Fruit fly (Drosophila melanogaster) whole organism, embryonic: Measurements from ENCODE around the gene Hs6st.

Experiments used
- CG11456 ChIP-seq: fragments of 200-800 bp; sonication (Bioruptor generic); IDR thresholded peaks from 3 replicates; pipeline ENCODE4 v1.3.6; 2022; ENCODE audit warnings: missing biosample characterization, missing genetic modification characterization
- CG11504 ChIP-seq: fragments of 200-800 bp; sonication (Bioruptor generic); optimal IDR thresholded peaks from 3 replicates; lab custom pipeline; 2019; ENCODE audit warnings: missing biosample characterization, mild to moderate bottlenecking, missing genetic modification characterization, moderate library complexity
- CG12236 ChIP-seq: fragments of 200-800 bp; sonication (Bioruptor generic); optimal IDR thresholded peaks from 2 replicates; lab custom pipeline; 2016; ENCODE audit warnings: missing biosample characterization, missing genetic modification characterization
- CG13296 ChIP-seq: fragments of 200-800 bp; sonication (Bioruptor generic); optimal IDR thresholded peaks from 3 replicates; lab custom pipeline; 2018; ENCODE audit warnings: missing biosample characterization, mild to moderate bottlenecking, missing genetic modification characterization
- CG17829 ChIP-seq: fragments of 200-800 bp; optimal IDR thresholded peaks from 2 replicates; lab custom pipeline; 2019; ENCODE audit warnings: missing biosample characterization, mild to moderate bottlenecking, missing genetic modification characterization, moderate library complexity
- CG18764 ChIP-seq: fragments of 200-800 bp; sonication (Bioruptor generic); optimal IDR thresholded peaks from 3 replicates; lab custom pipeline; 2016; ENCODE audit warnings: missing biosample characterization, missing genetic modification characterization
- CG7963 ChIP-seq: fragments of 200-800 bp; sonication (Bioruptor generic); IDR thresholded peaks from 3 replicates; pipeline ENCODE4 v1.3.6; 2022; ENCODE audit warnings: missing biosample characterization, missing genetic modification characterization; ENCODE audit not compliant: partially characterized antibody
- CG8089 ChIP-seq: fragments of 200-800 bp; sonication (Bioruptor generic); optimal IDR thresholded peaks from 3 replicates; lab custom pipeline; 2016; ENCODE audit warnings: missing biosample characterization, missing genetic modification characterization
- CG8290 ChIP-seq, 3 experiments: fragments of 200-800 bp; sonication (Bioruptor generic); optimal IDR thresholded peaks; 2 replicates each; lab custom pipeline; 2016 to 2019; ENCODE audit warnings: missing biosample characterization in 3 of 3, missing genetic modification characterization in 3 of 3, mild to moderate bottlenecking in 2 of 3, moderate library complexity in 1 of 3
- CG8478 ChIP-seq: fragments of >200 bp; optimal IDR thresholded peaks from 2 replicates; lab custom pipeline; 2018
- CG8765 ChIP-seq: fragments of 200-800 bp; sonication (Bioruptor generic); IDR thresholded peaks from 2 replicates; pipeline ENCODE4 v1.3.6; 2022; ENCODE audit warnings: missing biosample characterization, missing genetic modification characterization
- CG8944 ChIP-seq: fragments of 200-800 bp; sonication (Bioruptor generic); optimal IDR thresholded peaks from 3 replicates; lab custom pipeline; 2016; ENCODE audit warnings: missing biosample characterization, missing genetic modification characterization
- D19A ChIP-seq: fragments of 200-800 bp; optimal IDR thresholded peaks from 3 replicates; lab custom pipeline; 2019; ENCODE audit warnings: missing biosample characterization, mild to moderate bottlenecking, missing genetic modification characterization, moderate library complexity
- Dll ChIP-seq: fragments of 200-800 bp; sonication (Bioruptor generic); IDR thresholded peaks from 4 replicates; pipeline ENCODE4 v1.3.6; 2022; ENCODE audit warnings: missing biosample characterization, missing genetic modification characterization; ENCODE audit not compliant: partially characterized antibody
- Elba2 ChIP-seq: fragments of 200-800 bp; sonication (Bioruptor generic); optimal IDR thresholded peaks from 3 replicates; lab custom pipeline; 2016; ENCODE audit warnings: missing biosample characterization, missing genetic modification characterization
- Ets65A ChIP-seq: fragments of 200-800 bp; sonication (Bioruptor generic); peaks from one replicate; lab custom pipeline; 2016; ENCODE audit warnings: missing biosample characterization, missing genetic modification characterization
- Hmx ChIP-seq: fragments of 200-800 bp; sonication (Bioruptor generic); optimal IDR thresholded peaks from 2 replicates; lab custom pipeline; 2016; ENCODE audit warnings: missing biosample characterization, missing genetic modification characterization
- Hr78 ChIP-seq, 2 experiments: fragments of 200-800 bp in 1 of 2; fragments of >200 bp in 1 of 2; sonication (Bioruptor generic) in 1 of 2; optimal IDR thresholded peaks; 2 replicates each; lab custom pipeline; 2017 to 2019; ENCODE audit warnings: missing biosample characterization in 2 of 2, missing genetic modification characterization in 2 of 2, mild to moderate bottlenecking in 1 of 2, moderate library complexity in 1 of 2
- Hsf ChIP-seq: fragments of 200-800 bp; sonication (Bioruptor generic); optimal IDR thresholded peaks from 3 replicates; lab custom pipeline; 2016; ENCODE audit warnings: missing biosample characterization, missing genetic modification characterization
- Lhr ChIP-seq: fragments of 200-800 bp; sonication (Bioruptor generic); optimal IDR thresholded peaks from 3 replicates; lab custom pipeline; 2017; ENCODE audit warnings: mild to moderate bottlenecking, missing biosample characterization, missing genetic modification reagents, missing genetic modification characterization
- Med ChIP-seq: fragments of 200-800 bp; sonication (Bioruptor generic); peaks from one replicate; lab custom pipeline; 2016; ENCODE audit warnings: missing biosample characterization, missing genetic modification characterization, mild to moderate bottlenecking, inconsistent platforms, moderate library complexity
- Neu2 ChIP-seq: fragments of 200-800 bp; sonication (Bioruptor generic); optimal IDR thresholded peaks from 3 replicates; lab custom pipeline; 2016; ENCODE audit warnings: missing biosample characterization, missing genetic modification characterization, borderline replicate concordance
- PHDP ChIP-seq: fragments of 200-800 bp; sonication (Bioruptor generic); optimal IDR thresholded peaks from 3 replicates; lab custom pipeline; 2018; ENCODE audit warnings: missing biosample characterization, mild to moderate bottlenecking, missing genetic modification characterization, moderate library complexity
- Trl ChIP-seq, 3 experiments: fragments of >200 bp in 2 of 3; fragments of 200-800 bp in 1 of 3; sonication (Bioruptor generic) in 1 of 3; optimal IDR thresholded peaks; 2 replicates in 1 of 3; 3 replicates in 2 of 3; lab custom pipeline; 2016 to 2017; ENCODE audit warnings: missing biosample characterization in 1 of 3, missing genetic modification characterization in 1 of 3
- ab ChIP-seq: fragments of 200-800 bp; sonication (Bioruptor generic); optimal IDR thresholded peaks from 2 replicates; lab custom pipeline; 2016; ENCODE audit warnings: missing biosample characterization, missing genetic modification characterization
- ac ChIP-seq: fragments of 200-800 bp; sonication (Bioruptor generic); optimal IDR thresholded peaks from 3 replicates; lab custom pipeline; 2017; ENCODE audit warnings: missing biosample characterization, mild to moderate bottlenecking, missing genetic modification characterization
- amos ChIP-seq: fragments of 200-800 bp; sonication (Bioruptor generic); IDR thresholded peaks from 2 replicates; pipeline ENCODE4 v1.3.6; 2022; ENCODE audit warnings: missing biosample characterization, missing genetic modification characterization; ENCODE audit not compliant: partially characterized antibody
- bsh ChIP-seq, 2 experiments: fragments of 200-800 bp; sonication (Bioruptor generic); optimal IDR thresholded peaks; 2 replicates each; lab custom pipeline; 2017 to 2018; ENCODE audit warnings: mild to moderate bottlenecking in 2 of 2, missing biosample characterization in 2 of 2, missing genetic modification characterization in 2 of 2, moderate library complexity in 1 of 2
- cad ChIP-seq: fragments of >200 bp; optimal IDR thresholded peaks from 2 replicates; lab custom pipeline; 2017; ENCODE audit warnings: missing biosample characterization, missing genetic modification characterization
- dmrt11E ChIP-seq: fragments of 200-800 bp; sonication (Bioruptor generic); optimal IDR thresholded peaks from 3 replicates; lab custom pipeline; 2018; ENCODE audit warnings: missing biosample characterization, mild to moderate bottlenecking, missing genetic modification characterization, moderate library complexity
- eyg ChIP-seq: fragments of 200-800 bp; sonication (Bioruptor generic); optimal IDR thresholded peaks from 3 replicates; lab custom pipeline; 2016; ENCODE audit warnings: missing biosample characterization, missing genetic modification characterization
- gcm2 ChIP-seq: fragments of 200-800 bp; sonication (Bioruptor generic); optimal IDR thresholded peaks from 2 replicates; lab custom pipeline; 2016; ENCODE audit warnings: missing biosample characterization, missing genetic modification characterization
- h ChIP-seq: fragments of >200 bp; optimal IDR thresholded peaks from 2 replicates; lab custom pipeline; 2017
- lov ChIP-seq, 2 experiments: fragments of 200-800 bp in 1 of 2; fragments of >200 bp in 1 of 2; sonication (Bioruptor generic) in 1 of 2; IDR thresholded peaks in 1 of 2; optimal IDR thresholded peaks in 1 of 2; 2 replicates in 1 of 2; 3 replicates in 1 of 2; pipeline versions ENCODE4 v1.3.6 to Lab custom; 2017 to 2022; ENCODE audit warnings: missing biosample characterization in 1 of 2, missing genetic modification characterization in 1 of 2
- mld ChIP-seq: fragments of 200-800 bp; sonication (Bioruptor generic); IDR thresholded peaks from 3 replicates; pipeline ENCODE4 v1.3.6; 2022; ENCODE audit warnings: missing biosample characterization, missing genetic modification characterization; ENCODE audit not compliant: partially characterized antibody
- nerfin-2 ChIP-seq: fragments of 200-800 bp; sonication (Bioruptor generic); IDR thresholded peaks from 2 replicates; pipeline ENCODE4 v1.3.6; 2022; ENCODE audit warnings: missing biosample characterization, missing genetic modification characterization; ENCODE audit not compliant: partially characterized antibody
- odd ChIP-seq: fragments of 200-800 bp; sonication (Bioruptor generic); optimal IDR thresholded peaks from 2 replicates; lab custom pipeline; 2017; ENCODE audit warnings: missing biosample characterization, mild to moderate bottlenecking, missing genetic modification characterization
- pan ChIP-seq, 4 experiments: fragments of >200 bp in 3 of 4; fragments of 200-800 bp in 1 of 4; sonication (Bioruptor generic) in 1 of 4; optimal IDR thresholded peaks in 3 of 4; IDR thresholded peaks in 1 of 4; 2 replicates each; pipeline versions ENCODE4 v1.3.6 to Lab custom; 2017 to 2022; ENCODE audit warnings: missing biosample characterization in 2 of 4, missing genetic modification characterization in 2 of 4, mixed read lengths in 1 of 4
- sens ChIP-seq: fragments of 200-800 bp; sonication (Bioruptor generic); peaks from one replicate; lab custom pipeline; 2016; ENCODE audit warnings: missing biosample characterization, missing genetic modification characterization
- sim ChIP-seq: fragments of 200-800 bp; sonication (Bioruptor generic); IDR thresholded peaks from 2 replicates; pipeline ENCODE4 v1.3.6; 2022; ENCODE audit warnings: missing biosample characterization, missing genetic modification characterization
- so ChIP-seq: fragments of 200-800 bp; sonication (Bioruptor generic); IDR thresholded peaks from 3 replicates; pipeline ENCODE4 v1.3.6; 2022; ENCODE audit warnings: missing biosample characterization, missing genetic modification characterization

The Hs6st gene

DNA sequence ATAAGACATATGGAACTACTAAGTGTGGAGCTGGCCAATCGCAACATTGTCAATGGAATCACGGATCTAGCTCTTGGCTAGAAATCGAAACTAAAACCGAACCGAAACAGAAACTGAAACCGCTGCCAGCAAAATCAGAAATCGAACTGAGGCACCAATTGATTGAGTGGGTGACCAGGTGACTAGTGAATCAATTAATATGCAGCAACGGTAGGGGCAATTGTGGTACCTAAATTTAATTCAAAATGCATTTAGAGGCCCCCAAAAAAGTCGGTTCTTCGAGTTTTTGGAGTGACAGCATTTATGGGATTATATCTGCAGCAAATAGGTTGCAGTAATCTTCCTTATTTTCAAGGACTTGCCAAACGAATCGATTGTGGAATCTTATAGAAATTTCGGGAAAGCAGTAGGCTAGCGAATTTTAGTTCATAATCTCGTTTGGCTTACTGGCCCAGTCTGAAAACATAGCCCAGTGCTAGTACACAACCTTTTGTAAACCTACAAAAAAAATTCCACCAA, 5.2 kb upstream of the Hs6st start, which contains the start of the genes CG17190 and CG4836:
CG17190 (minus strand) TSS at position 101 of the 519 bp plus-strand sequence.
CG4836 (plus strand) TSS at position 469 of the 519 bp plus-strand sequence.
- TF ChIP-seq CG8290 (GFP tag; optimal IDR thresholded peaks at IDR 0.05; lab: Kevin White, UChicago) (no peak), CG8290 (tag; optimal IDR thresholded peaks at IDR 0.05; lab: Kevin White, UChicago) (no peak), CG13296 (GFP tag; lab: Kevin White, UChicago) (no peak), CG18764 (GFP tag; lab: Kevin White, UChicago) (no peak), h (lab: Kevin White, UChicago) (no peak), Hr78 (GFP tag; optimal IDR thresholded peaks at IDR 0.05; lab: Kevin White, UChicago) (no peak), Dll (GFP tag; lab: Robert Waterston, UW) (no peak), odd (GFP tag; lab: Kevin White, UChicago) (no peak), CG8765 (GFP tag; lab: Robert Waterston, UW) (no peak), ac (no peak), pan (optimal IDR thresholded peaks at IDR 0.05; lab: Kevin White, UChicago) (no peak), pan (GFP tag; optimal IDR thresholded peaks at IDR 0.05 in 1 of 2, IDR thresholded peaks at IDR 0.05 in 1 of 2) (no peak), sim (GFP tag; lab: Robert Waterston, UW) (no peak), Hsf (GFP tag; lab: Kevin White, UChicago) (no peak), CG8089 (GFP tag; lab: Kevin White, UChicago) (no peak)
- TF ChIP-seq, all 482 proteins: peak for 0

DNA sequence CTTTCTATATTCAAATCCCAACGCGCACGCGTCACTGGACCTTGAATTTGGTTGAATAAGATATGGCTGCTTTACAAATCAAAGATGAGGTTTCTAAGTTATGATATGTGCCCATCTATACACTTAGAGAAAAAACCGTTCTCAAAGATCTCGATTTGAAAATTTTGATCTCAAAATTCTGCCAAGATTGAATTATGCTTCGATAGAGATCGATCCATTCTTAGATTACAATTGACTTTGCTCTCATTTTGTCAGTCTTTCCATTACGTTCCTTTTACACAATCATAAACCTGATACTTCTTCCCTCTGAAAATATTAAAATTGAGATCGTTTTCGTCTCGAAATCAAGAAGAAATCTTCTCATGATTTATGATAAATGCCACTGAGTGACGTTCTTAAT, 4.4 kb upstream of the Hs6st start:
- TF ChIP-seq Ets65A (peak; percentile 90), dmrt11E (tag; lab: Kevin White, UChicago) (peak; percentile 17), bsh (GFP tag; optimal IDR thresholded peaks at IDR 0.05; lab: Kevin White, UChicago) (peak in 1 of 2 experiments; percentile 17), sens (GFP tag; lab: Kevin White, UChicago) (peak; percentile 13), Neu2 (GFP tag; lab: Kevin White, UChicago) (no peak), CG8478 (lab: Kevin White, UChicago) (no peak)
- TF ChIP-seq, all 482 proteins: peak for 4

DNA sequence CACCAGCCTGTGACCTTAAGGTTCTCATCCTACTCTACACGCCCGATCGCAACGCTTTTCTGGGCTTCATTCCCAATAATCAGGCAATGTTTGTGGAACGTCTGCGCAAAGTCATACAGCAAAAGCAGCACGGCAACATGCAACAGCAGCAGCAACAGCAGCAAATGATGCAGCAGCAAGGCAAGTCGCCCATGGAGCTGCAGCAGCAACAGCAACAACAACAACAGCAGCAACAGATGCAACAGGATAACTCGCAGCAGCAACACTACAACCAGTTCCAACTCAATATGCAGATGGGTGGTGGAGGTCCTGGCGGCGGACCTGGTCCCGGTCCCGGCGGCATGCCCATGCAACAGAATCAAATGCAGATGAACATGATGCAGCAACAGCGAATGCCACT, 2.6 kb upstream of the Hs6st start:
- TF ChIP-seq CG11456 (GFP tag; lab: Robert Waterston, UW) (0 out of 3 replicates have a peak, but pooled peaks have one; percentile 15), eyg (GFP tag; lab: Kevin White, UChicago) (no peak), CG8478 (lab: Kevin White, UChicago) (peak; percentile 50), Lhr (GFP tag; lab: Kevin White, UChicago) (no peak)

DNA sequence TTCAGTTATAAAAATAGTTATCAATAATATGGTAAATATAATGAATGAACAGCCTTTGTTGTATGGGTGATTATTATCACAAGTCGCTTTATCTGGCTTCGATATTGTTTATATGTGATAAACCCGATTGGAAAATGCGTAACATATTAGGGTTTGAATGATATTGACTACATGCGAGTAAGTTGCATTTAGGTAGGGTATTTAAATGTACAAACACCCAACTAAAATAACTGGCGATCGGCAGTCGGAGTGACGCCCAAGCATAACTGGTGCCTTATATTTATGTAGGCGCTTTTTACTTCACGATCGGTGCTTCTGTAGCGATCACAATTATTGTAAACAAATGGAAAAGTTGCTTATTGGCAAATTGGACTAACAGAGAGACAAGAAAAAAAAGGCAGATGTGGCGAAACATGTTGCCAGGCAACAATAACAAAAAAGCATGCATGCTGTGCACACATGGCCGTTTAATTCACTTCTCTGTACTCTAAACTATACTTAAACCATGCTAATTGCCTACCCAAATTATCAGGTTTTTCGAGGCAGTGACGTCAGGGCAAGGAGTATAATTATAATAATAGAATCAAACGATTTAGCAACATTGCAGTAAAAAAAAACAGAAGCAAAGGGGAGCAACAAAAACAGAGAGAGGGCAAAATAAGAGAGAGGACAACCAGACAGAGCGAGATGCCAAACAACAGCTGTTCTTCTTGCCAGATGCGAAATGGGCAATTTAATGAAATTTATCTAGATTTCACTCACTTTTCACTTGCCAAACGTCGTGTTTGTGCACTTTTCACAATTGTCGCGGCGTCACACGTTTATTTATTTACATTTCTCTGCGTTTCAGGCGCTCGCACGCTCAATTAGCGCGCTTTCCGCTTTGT, 670 bp downstream of the Hs6st start:
- TF ChIP-seq amos (no peak), CG7963 (GFP tag; lab: Robert Waterston, UW) (no peak), PHDP (tag; lab: Kevin White, UChicago) (no peak), CG8944 (GFP tag; lab: Kevin White, UChicago) (no peak), mld (GFP tag; lab: Robert Waterston, UW) (no peak), Hmx (GFP tag; lab: Kevin White, UChicago) (no peak), CG17829 (no peak), Trl (optimal IDR thresholded peaks at IDR 0.05; lab: Kevin White, UChicago) (peak; percentile 70 to 85), Trl (GFP tag; optimal IDR thresholded peaks at IDR 0.05; lab: Kevin White, UChicago) (no peak), gcm2 (no peak), lov (optimal IDR thresholded peaks at IDR 0.05; lab: Kevin White, UChicago) (no peak), lov (GFP tag; IDR thresholded peaks at IDR 0.05; lab: Robert Waterston, UW) (no peak), cad (GFP tag; lab: Kevin White, UChicago) (no peak), CG12236 (GFP tag; lab: Kevin White, UChicago) (no peak), Med (GFP tag; lab: Kevin White, UChicago) (peak; percentile 17), CG11504 (tag; lab: Kevin White, UChicago) (peak; percentile 97), bsh (GFP tag; optimal IDR thresholded peaks at IDR 0.05; lab: Kevin White, UChicago) (peak in 1 of 2 experiments; percentile 17), D19A (tag; lab: Kevin White, UChicago) (peak; percentile 55), nerfin-2 (GFP tag; lab: Robert Waterston, UW) (no peak), ab (GFP tag; lab: Kevin White, UChicago) (no peak), so (no peak), Elba2 (peak; percentile 45)
